Fruit fly (Drosophila melanogaster) whole organism, embryonic: Measurements from ENCODE around the gene CG14234.
A peak's percentile ranks its signal among the peaks of the same experiment; 100 is the strongest.

Source experiments
- BtbVII ChIP-seq: fragments of 200-800 bp; sonication (Bioruptor generic); optimal IDR thresholded peaks from 3 replicates; lab custom pipeline; 2017; ENCODE audit warnings: missing biosample characterization, mild to moderate bottlenecking, missing genetic modification characterization
- CG13894 ChIP-seq: fragments of 200-800 bp; sonication (Bioruptor generic); optimal IDR thresholded peaks from 3 replicates; lab custom pipeline; 2018; ENCODE audit warnings: missing biosample characterization, mild to moderate bottlenecking, missing genetic modification characterization, moderate library complexity
- CG14050 ChIP-seq: fragments of 200-800 bp; sonication (Bioruptor generic); IDR thresholded peaks from 3 replicates; pipeline ENCODE4 v1.3.6; 2022; ENCODE audit warnings: missing biosample characterization, missing genetic modification characterization
- CG17359 ChIP-seq: fragments of 200-800 bp; sonication (Bioruptor generic); optimal IDR thresholded peaks from 3 replicates; lab custom pipeline; 2018; ENCODE audit warnings: missing biosample characterization, mild to moderate bottlenecking, missing genetic modification characterization, moderate library complexity
- CG31441 ChIP-seq: fragments of 200-800 bp; sonication (Bioruptor generic); IDR thresholded peaks from 2 replicates; pipeline ENCODE4 v1.3.6; 2022; ENCODE audit warnings: missing biosample characterization, missing genetic modification characterization
- CG34422 ChIP-seq: fragments of 200-800 bp; sonication (Bioruptor generic); IDR thresholded peaks from 3 replicates; pipeline ENCODE4 v1.3.6; 2022; ENCODE audit warnings: missing biosample characterization, missing genetic modification characterization
- CG3995 ChIP-seq: fragments of 200-800 bp; sonication (Bioruptor generic); optimal IDR thresholded peaks from 3 replicates; lab custom pipeline; 2016; ENCODE audit warnings: missing biosample characterization, missing genetic modification characterization
- CG42726 ChIP-seq: fragments of 200-800 bp; sonication (Bioruptor generic); IDR thresholded peaks from 2 replicates; pipeline ENCODE4 v1.3.6; 2022; ENCODE audit warnings: missing biosample characterization, missing genetic modification characterization; ENCODE audit not compliant: partially characterized antibody
- CG6791 ChIP-seq: fragments of 200-800 bp; sonication (Bioruptor generic); IDR thresholded peaks from 3 replicates; pipeline ENCODE4 v1.3.6; 2022; ENCODE audit warnings: missing biosample characterization, missing genetic modification characterization; ENCODE audit not compliant: partially characterized antibody
- CG7357 ChIP-seq: fragments of 200-800 bp; sonication (Bioruptor generic); IDR thresholded peaks from 3 replicates; pipeline ENCODE4 v1.3.6; 2022; ENCODE audit warnings: missing biosample characterization, missing genetic modification characterization
- CG7839 ChIP-seq: fragments of 200-800 bp; sonication (Bioruptor generic); optimal IDR thresholded peaks from 3 replicates; lab custom pipeline; 2018; ENCODE audit warnings: missing biosample characterization, mild to moderate bottlenecking, missing genetic modification characterization, moderate library complexity
- CG7928 ChIP-seq: fragments of 200-800 bp; sonication (Bioruptor generic); optimal IDR thresholded peaks from 2 replicates; lab custom pipeline; 2017; ENCODE audit warnings: missing biosample characterization, mild to moderate bottlenecking, missing genetic modification characterization
- CG7963 ChIP-seq: fragments of 200-800 bp; sonication (Bioruptor generic); IDR thresholded peaks from 3 replicates; pipeline ENCODE4 v1.3.6; 2022; ENCODE audit warnings: missing biosample characterization, missing genetic modification characterization; ENCODE audit not compliant: partially characterized antibody
- CG7987 ChIP-seq: fragments of 200-800 bp; sonication (Bioruptor generic); optimal IDR thresholded peaks from 2 replicates; lab custom pipeline; 2018; ENCODE audit warnings: missing biosample characterization, mild to moderate bottlenecking, missing genetic modification characterization, moderate library complexity
- CG8478 ChIP-seq: fragments of >200 bp; optimal IDR thresholded peaks from 2 replicates; lab custom pipeline; 2018
- CG9609 ChIP-seq: fragments of 200-800 bp; sonication (Bioruptor generic); optimal IDR thresholded peaks from 3 replicates; lab custom pipeline; 2016; ENCODE audit warnings: missing biosample characterization, missing genetic modification characterization
- Camta ChIP-seq: fragments of 200-800 bp; sonication (Bioruptor generic); optimal IDR thresholded peaks from 2 replicates; lab custom pipeline; 2016; ENCODE audit warnings: missing biosample characterization, missing genetic modification characterization
- GATAe ChIP-seq: fragments of 200-800 bp; sonication (Bioruptor generic); conservative IDR thresholded peaks from 2 replicates; pipeline ENCODE4 v1.3.6; 2022; ENCODE audit warnings: missing biosample characterization, missing genetic modification characterization
- H2.0 ChIP-seq: fragments of 200-800 bp; sonication (Bioruptor generic); IDR thresholded peaks from 2 replicates; pipeline ENCODE4 v1.3.6; 2022; ENCODE audit warnings: missing biosample characterization, missing genetic modification characterization
- Hmr ChIP-seq: fragments of 200-800 bp; sonication (Bioruptor generic); optimal IDR thresholded peaks from 3 replicates; lab custom pipeline; 2017; ENCODE audit warnings: mild to moderate bottlenecking, missing biosample characterization, missing genetic modification reagents, missing genetic modification characterization
- Hr3 ChIP-seq: fragments of 200-800 bp; sonication (Bioruptor generic); optimal IDR thresholded peaks from 3 replicates; lab custom pipeline; 2016; ENCODE audit warnings: missing biosample characterization, missing genetic modification characterization
- Hr51 ChIP-seq, 2 experiments: fragments of 200-800 bp; sonication (Bioruptor generic); optimal IDR thresholded peaks; 2 replicates in 1 of 2; 3 replicates in 1 of 2; lab custom pipeline; 2016 to 2018; ENCODE audit warnings: missing biosample characterization in 2 of 2, missing genetic modification characterization in 2 of 2, mild to moderate bottlenecking in 1 of 2, moderate library complexity in 1 of 2
- Kr ChIP-seq: fragments of 200-800 bp; sonication (Bioruptor generic); optimal IDR thresholded peaks from 2 replicates; lab custom pipeline; 2017; ENCODE audit warnings: missing biosample characterization, mild to moderate bottlenecking, missing genetic modification characterization
- NC2α ChIP-seq: fragments of 200-800 bp; sonication (Bioruptor generic); optimal IDR thresholded peaks from 2 replicates; lab custom pipeline; 2016; ENCODE audit warnings: missing biosample characterization, missing genetic modification characterization
- NC2β ChIP-seq: fragments of 200-800 bp; sonication (Bioruptor generic); optimal IDR thresholded peaks from 2 replicates; lab custom pipeline; 2016; ENCODE audit warnings: missing biosample characterization, missing genetic modification characterization
- NfI ChIP-seq: fragments of 200-800 bp; sonication (Bioruptor generic); optimal IDR thresholded peaks from 3 replicates; lab custom pipeline; 2018; ENCODE audit warnings: missing biosample characterization, mild to moderate bottlenecking, missing genetic modification characterization, moderate library complexity
- Pdp1 ChIP-seq, 2 experiments: fragments of 200-800 bp; sonication (Bioruptor generic); optimal IDR thresholded peaks; 3 replicates each; lab custom pipeline; 2016; ENCODE audit warnings: missing biosample characterization in 2 of 2, missing genetic modification characterization in 2 of 2, mild to moderate bottlenecking in 1 of 2, moderate library complexity in 1 of 2
- Sin3A ChIP-seq: fragments of >200 bp; optimal IDR thresholded peaks from 2 replicates; lab custom pipeline; 2018
- Trl ChIP-seq, 3 experiments: fragments of >200 bp in 2 of 3; fragments of 200-800 bp in 1 of 3; sonication (Bioruptor generic) in 1 of 3; optimal IDR thresholded peaks; 2 replicates in 1 of 3; 3 replicates in 2 of 3; lab custom pipeline; 2016 to 2017; ENCODE audit warnings: missing biosample characterization in 1 of 3, missing genetic modification characterization in 1 of 3
- ap ChIP-seq: fragments of 200-800 bp; sonication (Bioruptor generic); IDR thresholded peaks from 2 replicates; pipeline ENCODE4 v1.3.6; 2022; ENCODE audit warnings: missing biosample characterization, missing genetic modification characterization
- ara ChIP-seq: fragments of 200-800 bp; sonication (Bioruptor generic); IDR thresholded peaks from 2 replicates; pipeline ENCODE4 v1.3.6; 2022; ENCODE audit warnings: missing biosample characterization, missing genetic modification characterization
- ase ChIP-seq: fragments of 200-800 bp; sonication (Bioruptor generic); IDR thresholded peaks from 3 replicates; pipeline ENCODE4 v1.3.6; 2022; ENCODE audit warnings: missing biosample characterization, missing genetic modification characterization
- ash1 ChIP-seq: fragments of 200-800 bp; sonication (Bioruptor generic); optimal IDR thresholded peaks from 2 replicates; lab custom pipeline; 2018; ENCODE audit warnings: missing biosample characterization, mild to moderate bottlenecking, missing genetic modification characterization
- br ChIP-seq: fragments of >200 bp; optimal IDR thresholded peaks from 2 replicates; lab custom pipeline; 2017
- croc ChIP-seq: fragments of 200-800 bp; sonication (Bioruptor generic); conservative IDR thresholded peaks from 3 replicates; pipeline ENCODE4 v1.3.6; 2022; ENCODE audit warnings: missing biosample characterization, missing genetic modification characterization
- dan ChIP-seq: fragments of 200-800 bp; sonication (Bioruptor generic); IDR thresholded peaks from 2 replicates; pipeline ENCODE4 v1.3.6; 2022; ENCODE audit warnings: missing biosample characterization, missing genetic modification characterization
- esg ChIP-seq: fragments of 200-800 bp; sonication (Bioruptor generic); conservative IDR thresholded peaks from 2 replicates; pipeline ENCODE4 v1.3.6; 2022; ENCODE audit warnings: missing biosample characterization, missing genetic modification characterization
- grau ChIP-seq: fragments of 200-800 bp; optimal IDR thresholded peaks from 3 replicates; lab custom pipeline; 2019; ENCODE audit warnings: missing biosample characterization, mild to moderate bottlenecking, missing genetic modification characterization, moderate library complexity
- gsb-n ChIP-seq: fragments of 200-800 bp; sonication (Bioruptor generic); optimal IDR thresholded peaks from 3 replicates; lab custom pipeline; 2018; ENCODE audit warnings: missing biosample characterization, mild to moderate bottlenecking, missing genetic modification characterization
- insv ChIP-seq, 2 experiments: fragments of 200-800 bp; sonication (Bioruptor generic); optimal IDR thresholded peaks; 3 replicates each; lab custom pipeline; 2016 to 2018; ENCODE audit warnings: missing biosample characterization in 2 of 2, missing genetic modification characterization in 2 of 2
- jigr1 ChIP-seq: fragments of 200-800 bp; sonication (Bioruptor generic); IDR thresholded peaks from 3 replicates; pipeline ENCODE4 v1.3.6; 2022; ENCODE audit warnings: missing biosample characterization, missing genetic modification characterization
- kni ChIP-seq: fragments of 200-800 bp; sonication (Bioruptor generic); optimal IDR thresholded peaks from 3 replicates; lab custom pipeline; 2017; ENCODE audit warnings: mild to moderate bottlenecking, missing biosample characterization, missing genetic modification reagents, missing genetic modification characterization
- knrl ChIP-seq: fragments of 200-800 bp; sonication (Bioruptor generic); IDR thresholded peaks from 3 replicates; pipeline ENCODE4 v1.3.6; 2022; ENCODE audit warnings: missing biosample characterization, missing genetic modification characterization; ENCODE audit not compliant: partially characterized antibody
- lola ChIP-seq, 3 experiments: fragments of >200 bp in 2 of 3; fragments of 200-800 bp in 1 of 3; sonication (Bioruptor generic) in 1 of 3; optimal IDR thresholded peaks; 2 replicates each; lab custom pipeline; 2017 to 2019; ENCODE audit warnings: missing biosample characterization in 3 of 3, missing genetic modification characterization in 3 of 3, mild to moderate bottlenecking in 1 of 3, moderate library complexity in 1 of 3
- nom ChIP-seq: fragments of 200-800 bp; sonication (Bioruptor generic); optimal IDR thresholded peaks from 2 replicates; lab custom pipeline; 2017; ENCODE audit warnings: missing biosample characterization, missing genetic modification characterization, mild to moderate bottlenecking, moderate library complexity, missing genetic modification reagents
- otp ChIP-seq: fragments of 200-800 bp; sonication (Bioruptor generic); IDR thresholded peaks from 3 replicates; pipeline ENCODE4, ENCODE4 v1.3.6; 2022; ENCODE audit warnings: missing biosample characterization, missing genetic modification characterization
- pb ChIP-seq: fragments of 200-800 bp; sonication (Bioruptor generic); optimal IDR thresholded peaks from 3 replicates; lab custom pipeline; 2016; ENCODE audit warnings: missing biosample characterization, missing genetic modification characterization
- sim ChIP-seq: fragments of 200-800 bp; sonication (Bioruptor generic); IDR thresholded peaks from 2 replicates; pipeline ENCODE4 v1.3.6; 2022; ENCODE audit warnings: missing biosample characterization, missing genetic modification characterization
- sima ChIP-seq: fragments of 200-800 bp; sonication (Bioruptor generic); optimal IDR thresholded peaks from 2 replicates; lab custom pipeline; 2016; ENCODE audit warnings: missing biosample characterization, missing genetic modification characterization
- slp2 ChIP-seq: fragments of 200-800 bp; sonication (Bioruptor generic); optimal IDR thresholded peaks from 2 replicates; lab custom pipeline; 2016; ENCODE audit warnings: missing biosample characterization, missing genetic modification characterization
- wor ChIP-seq: fragments of 200-800 bp; sonication (Bioruptor generic); IDR thresholded peaks from 2 replicates; pipeline ENCODE4 v1.3.6; 2022; ENCODE audit warnings: missing biosample characterization, missing genetic modification characterization

CG14234 gene

dm6 chrX:19763440-19764002 is 28.2 kb downstream of the CG14234 start (continued):
- TF ChIP-seq CG17359 (tag; lab: Kevin White, UChicago) (no peak), br (lab: Kevin White, UChicago) (no peak), Hmr (GFP tag; lab: Kevin White, UChicago) (peak; percentile 10), CG7357 (GFP tag; lab: Robert Waterston, UW) (no peak), knrl (GFP tag; lab: Robert Waterston, UW) (no peak), esg (GFP tag; lab: Robert Waterston, UW) (no peak), nom (GFP tag; lab: Kevin White, UChicago) (no peak), CG42726 (GFP tag; lab: Robert Waterston, UW) (no peak), otp (0 out of 3 replicates have a peak, but pooled peaks have one; percentile 11), jigr1 (GFP tag; lab: Robert Waterston, UW) (no peak), wor (no peak), Kr (GFP tag; lab: Kevin White, UChicago) (no peak), CG3995 (GFP tag; lab: Kevin White, UChicago) (no peak), Hr3 (GFP tag; lab: Kevin White, UChicago) (no peak), slp2 (GFP tag; lab: Kevin White, UChicago) (no peak), GATAe (no peak), ara (GFP tag; lab: Robert Waterston, UW) (no peak), grau (tag; lab: Kevin White, UChicago) (peak; percentile 20), sim (GFP tag; lab: Robert Waterston, UW) (no peak), dan (GFP tag; lab: Robert Waterston, UW) (no peak), gsb-n (tag; lab: Kevin White, UChicago) (no peak), NC2β (GFP tag; lab: Kevin White, UChicago) (no peak), Hr51 (GFP tag; optimal IDR thresholded peaks at IDR 0.05; lab: Kevin White, UChicago) (peak in 1 of 2 experiments; percentile 14), ash1 (GFP tag; lab: Kevin White, UChicago) (no peak), NC2α (GFP tag; lab: Kevin White, UChicago) (no peak), CG8478 (lab: Kevin White, UChicago) (no peak), ase (GFP tag; lab: Robert Waterston, UW) (no peak), croc (GFP tag; lab: Robert Waterston, UW) (no peak), CG34422 (GFP tag; lab: Robert Waterston, UW) (no peak), ap (GFP tag; lab: Robert Waterston, UW) (no peak), CG31441 (GFP tag; lab: Robert Waterston, UW) (0 out of 2 replicates have a peak, but pooled peaks have one; percentile 27), Sin3A (lab: Kevin White, UChicago) (no peak), kni (GFP tag; lab: Kevin White, UChicago) (no peak), insv (GFP tag; optimal IDR thresholded peaks at IDR 0.05; lab: Kevin White, UChicago) (no peak), CG9609 (GFP tag; lab: Kevin White, UChicago) (no peak), CG7963 (GFP tag; lab: Robert Waterston, UW) (no peak), lola (GFP tag; optimal IDR thresholded peaks at IDR 0.05; lab: Kevin White, UChicago) (no peak), CG13894 (tag; lab: Kevin White, UChicago) (no peak), sima (no peak), pb (peak; percentile 6), BtbVII (GFP tag; lab: Kevin White, UChicago) (no peak), Pdp1 (GFP tag; optimal IDR thresholded peaks at IDR 0.05; lab: Kevin White, UChicago) (no peak), CG14050 (GFP tag; lab: Robert Waterston, UW) (no peak), H2.0 (GFP tag; lab: Robert Waterston, UW) (no peak), CG7928 (GFP tag; lab: Kevin White, UChicago) (no peak), Trl (optimal IDR thresholded peaks at IDR 0.05; lab: Kevin White, UChicago) (no peak), Trl (GFP tag; optimal IDR thresholded peaks at IDR 0.05; lab: Kevin White, UChicago) (peak; percentile 15), NfI (GFP tag; lab: Kevin White, UChicago) (no peak), CG7839 (tag; lab: Kevin White, UChicago) (peak; percentile 31), CG7987 (GFP tag; lab: Kevin White, UChicago) (no peak), CG6791 (GFP tag; lab: Robert Waterston, UW) (no peak), Camta (GFP tag; lab: Kevin White, UChicago) (no peak)
